Fruit fly (Drosophila melanogaster) whole organism, embryonic: Measurements from ENCODE around the gene CG3348.
A peak's percentile ranks its signal among the peaks of the same experiment; 100 is the strongest.

ENCODE experiments used
- Ada2b ChIP-seq: fragments of 200-800 bp; sonication (Bioruptor generic); IDR thresholded peaks from 2 replicates; pipeline ENCODE4 v1.3.6; 2022; ENCODE audit warnings: missing biosample characterization, missing genetic modification characterization
- BEAF-32 ChIP-seq: fragments of 200-800 bp; sonication (Bioruptor generic); optimal IDR thresholded peaks from 3 replicates; lab custom pipeline; 2017; ENCODE audit warnings: missing biosample characterization, missing genetic modification characterization, mild to moderate bottlenecking, moderate library complexity, missing genetic modification reagents
- Bteb2 ChIP-seq: fragments of 200-800 bp; sonication (Bioruptor generic); optimal IDR thresholded peaks from 2 replicates; lab custom pipeline; 2016; ENCODE audit warnings: missing biosample characterization, missing genetic modification characterization
- CG10147 ChIP-seq: fragments of 200-800 bp; sonication (Bioruptor generic); optimal IDR thresholded peaks from 2 replicates; lab custom pipeline; 2019; ENCODE audit warnings: missing biosample characterization, mild to moderate bottlenecking, missing genetic modification characterization, moderate library complexity
- CG10321 ChIP-seq: fragments of 200-800 bp; sonication (Bioruptor generic); IDR thresholded peaks from 2 replicates; pipeline ENCODE4 v1.3.6; 2022; ENCODE audit warnings: missing biosample characterization, missing genetic modification characterization
- CG10431 ChIP-seq: fragments of 200-800 bp; sonication (Bioruptor generic); optimal IDR thresholded peaks from 3 replicates; lab custom pipeline; 2018; ENCODE audit warnings: missing biosample characterization, mild to moderate bottlenecking, missing genetic modification characterization
- CG11085 ChIP-seq: fragments of 200-800 bp; sonication (Bioruptor generic); IDR thresholded peaks from 2 replicates; pipeline ENCODE4 v1.3.6; 2022; ENCODE audit warnings: missing biosample characterization, missing genetic modification characterization
- CG11093 ChIP-seq: fragments of 200-800 bp; sonication (Bioruptor generic); IDR thresholded peaks from 3 replicates; pipeline ENCODE4 v1.3.6; 2022; ENCODE audit warnings: missing biosample characterization, missing genetic modification characterization
- CG12155 ChIP-seq: fragments of 200-800 bp; sonication (Bioruptor generic); optimal IDR thresholded peaks from 3 replicates; lab custom pipeline; 2016; ENCODE audit warnings: missing biosample characterization, missing genetic modification characterization
- CG12219 ChIP-seq: fragments of 200-800 bp; sonication (Bioruptor generic); optimal IDR thresholded peaks from 3 replicates; lab custom pipeline; 2018; ENCODE audit warnings: missing biosample characterization, mild to moderate bottlenecking, missing genetic modification characterization
- CG14860 ChIP-seq: fragments of 200-800 bp; sonication (Bioruptor generic); IDR thresholded peaks from 3 replicates; pipeline ENCODE4 v1.3.6; 2022; ENCODE audit warnings: missing biosample characterization, missing genetic modification characterization; ENCODE audit not compliant: partially characterized antibody
- CG18619 ChIP-seq: fragments of 200-800 bp; sonication (Bioruptor generic); optimal IDR thresholded peaks from 3 replicates; lab custom pipeline; 2017; ENCODE audit warnings: missing biosample characterization, mild to moderate bottlenecking, missing genetic modification characterization
- CG2199 ChIP-seq: fragments of 200-800 bp; sonication (Bioruptor generic); IDR thresholded peaks from 3 replicates; pipeline ENCODE4 v1.3.6; 2022; ENCODE audit warnings: missing biosample characterization, missing genetic modification characterization
- CG2202 ChIP-seq: fragments of 200-800 bp; sonication (Bioruptor generic); optimal IDR thresholded peaks from 2 replicates; lab custom pipeline; 2018; ENCODE audit warnings: missing biosample characterization, mild to moderate bottlenecking, missing genetic modification characterization
- CG2678 ChIP-seq: fragments of 200-800 bp; sonication (Bioruptor generic); optimal IDR thresholded peaks from 3 replicates; lab custom pipeline; 2019; ENCODE audit warnings: missing biosample characterization, mild to moderate bottlenecking, missing genetic modification characterization, moderate library complexity
- CG31441 ChIP-seq: fragments of 200-800 bp; sonication (Bioruptor generic); IDR thresholded peaks from 2 replicates; pipeline ENCODE4 v1.3.6; 2022; ENCODE audit warnings: missing biosample characterization, missing genetic modification characterization
- CG32532 ChIP-seq: fragments of 200-800 bp; sonication (Bioruptor generic); IDR thresholded peaks from 2 replicates; pipeline ENCODE4 v1.3.6; 2022; ENCODE audit warnings: missing biosample characterization, missing genetic modification characterization
- CG3995 ChIP-seq: fragments of 200-800 bp; sonication (Bioruptor generic); optimal IDR thresholded peaks from 3 replicates; lab custom pipeline; 2016; ENCODE audit warnings: missing biosample characterization, missing genetic modification characterization
- CG4282 ChIP-seq: fragments of 200-800 bp; sonication (Bioruptor generic); optimal IDR thresholded peaks from 2 replicates; lab custom pipeline; 2016; ENCODE audit warnings: missing biosample characterization, missing genetic modification characterization
- CG4707 ChIP-seq: fragments of 200-800 bp; sonication (Bioruptor generic); optimal IDR thresholded peaks from 2 replicates; lab custom pipeline; 2018; ENCODE audit warnings: missing biosample characterization, mild to moderate bottlenecking, missing genetic modification characterization, moderate library complexity
- CG4730 ChIP-seq: fragments of 200-800 bp; sonication (Bioruptor generic); IDR thresholded peaks from 2 replicates; pipeline ENCODE4 v1.3.6; 2022; ENCODE audit warnings: missing biosample characterization, missing genetic modification characterization
- CG7839 ChIP-seq: fragments of 200-800 bp; sonication (Bioruptor generic); optimal IDR thresholded peaks from 3 replicates; lab custom pipeline; 2018; ENCODE audit warnings: missing biosample characterization, mild to moderate bottlenecking, missing genetic modification characterization, moderate library complexity
- CG8924 ChIP-seq: fragments of 200-800 bp; optimal IDR thresholded peaks from 3 replicates; lab custom pipeline; 2019; ENCODE audit warnings: missing biosample characterization, mild to moderate bottlenecking, missing genetic modification characterization, moderate library complexity
- CG9932 ChIP-seq: fragments of 200-800 bp; sonication (Bioruptor generic); IDR thresholded peaks from 2 replicates; pipeline ENCODE4 v1.3.6; 2022; ENCODE audit warnings: missing biosample characterization, missing genetic modification characterization
- CTCF ChIP-seq: fragments of 200-800 bp; sonication (Bioruptor generic); optimal IDR thresholded peaks from 2 replicates; lab custom pipeline; 2017; ENCODE audit warnings: missing biosample characterization, mild to moderate bottlenecking, missing genetic modification characterization, moderate library complexity
- GATAe ChIP-seq: fragments of 200-800 bp; sonication (Bioruptor generic); conservative IDR thresholded peaks from 2 replicates; pipeline ENCODE4 v1.3.6; 2022; ENCODE audit warnings: missing biosample characterization, missing genetic modification characterization
- Gsc ChIP-seq: fragments of 200-800 bp; sonication (Bioruptor generic); IDR thresholded peaks from 2 replicates; pipeline ENCODE4 v1.3.6; 2022; ENCODE audit warnings: missing biosample characterization, missing genetic modification characterization
- Gug ChIP-seq: fragments of 200-800 bp; sonication (Bioruptor generic); IDR thresholded peaks from 4 replicates; pipeline ENCODE4 v1.3.6; 2022; ENCODE audit warnings: missing biosample characterization, missing genetic modification characterization
- Kr ChIP-seq: fragments of 200-800 bp; sonication (Bioruptor generic); optimal IDR thresholded peaks from 2 replicates; lab custom pipeline; 2017; ENCODE audit warnings: missing biosample characterization, mild to moderate bottlenecking, missing genetic modification characterization
- NK7.1 ChIP-seq: fragments of 200-800 bp; sonication (Bioruptor generic); optimal IDR thresholded peaks from 3 replicates; lab custom pipeline; 2016; ENCODE audit warnings: missing biosample characterization, missing genetic modification characterization
- Side ChIP-seq: fragments of 200-800 bp; sonication (Bioruptor generic); optimal IDR thresholded peaks from 2 replicates; lab custom pipeline; 2016; ENCODE audit warnings: missing biosample characterization, missing genetic modification characterization
- Sry-β ChIP-seq: fragments of 200-800 bp; sonication (Bioruptor generic); optimal IDR thresholded peaks from 2 replicates; lab custom pipeline; 2018; ENCODE audit warnings: missing biosample characterization, mild to moderate bottlenecking, missing genetic modification characterization, moderate library complexity
- YL-1 ChIP-seq: fragments of 200-800 bp; sonication (Bioruptor generic); optimal IDR thresholded peaks from 3 replicates; lab custom pipeline; 2017; ENCODE audit warnings: missing biosample characterization, mild to moderate bottlenecking, missing genetic modification characterization
- bab2 ChIP-seq: fragments of 200-800 bp; sonication (Bioruptor generic); optimal IDR thresholded peaks from 2 replicates; lab custom pipeline; 2016; ENCODE audit warnings: missing biosample characterization, missing genetic modification characterization
- cato ChIP-seq: fragments of 200-800 bp; sonication (Bioruptor generic); optimal IDR thresholded peaks from 2 replicates; lab custom pipeline; 2016; ENCODE audit warnings: missing biosample characterization, missing genetic modification characterization, borderline replicate concordance
- chinmo ChIP-seq: fragments of 200-800 bp; sonication (Bioruptor generic); IDR thresholded peaks from 4 replicates; pipeline ENCODE4 v1.3.6; 2022; ENCODE audit warnings: missing biosample characterization, missing genetic modification characterization; ENCODE audit not compliant: partially characterized antibody
- chn ChIP-seq: fragments of 200-800 bp; sonication (Bioruptor generic); optimal IDR thresholded peaks from 2 replicates; lab custom pipeline; 2016; ENCODE audit warnings: missing biosample characterization, missing genetic modification characterization
- eve ChIP-seq, 2 experiments: fragments of >200 bp; optimal IDR thresholded peaks; 2 replicates each; lab custom pipeline; 2017; ENCODE audit warnings: missing biosample characterization in 2 of 2, missing genetic modification characterization in 2 of 2
- exex ChIP-seq: fragments of 200-800 bp; sonication (Bioruptor generic); optimal IDR thresholded peaks from 4 replicates; lab custom pipeline; 2018; ENCODE audit warnings: missing biosample characterization, mild to moderate bottlenecking, missing genetic modification characterization, moderate library complexity
- eyg ChIP-seq: fragments of 200-800 bp; sonication (Bioruptor generic); optimal IDR thresholded peaks from 3 replicates; lab custom pipeline; 2016; ENCODE audit warnings: missing biosample characterization, missing genetic modification characterization
- fd3F ChIP-seq: fragments of 200-800 bp; sonication (Bioruptor generic); optimal IDR thresholded peaks from 2 replicates; lab custom pipeline; 2018; ENCODE audit warnings: missing biosample characterization, mild to moderate bottlenecking, missing genetic modification characterization, moderate library complexity
- grn ChIP-seq: fragments of 200-800 bp; sonication (Bioruptor generic); optimal IDR thresholded peaks from 3 replicates; lab custom pipeline; 2017; ENCODE audit warnings: missing biosample characterization, missing genetic modification characterization
- hkb ChIP-seq, 2 experiments: fragments of 200-800 bp in 1 of 2; fragments of >200 bp in 1 of 2; sonication (Bioruptor generic) in 1 of 2; IDR thresholded peaks in 1 of 2; optimal IDR thresholded peaks in 1 of 2; 2 replicates each; pipeline versions ENCODE4 v1.3.6 to Lab custom; 2017 to 2022; ENCODE audit warnings: missing biosample characterization in 1 of 2, missing genetic modification characterization in 1 of 2
- jumu ChIP-seq: fragments of 200-800 bp; sonication (Bioruptor generic); optimal IDR thresholded peaks from 3 replicates; lab custom pipeline; 2016; ENCODE audit warnings: missing biosample characterization, missing genetic modification characterization
- mam ChIP-seq: fragments of 200-800 bp; sonication (Bioruptor generic); optimal IDR thresholded peaks from 3 replicates; lab custom pipeline; 2016; ENCODE audit warnings: missing biosample characterization, missing genetic modification characterization
- sd ChIP-seq: fragments of 200-800 bp; sonication (Bioruptor generic); optimal IDR thresholded peaks from 3 replicates; lab custom pipeline; 2018; ENCODE audit warnings: missing biosample characterization, mild to moderate bottlenecking, missing genetic modification characterization, moderate library complexity
- sug ChIP-seq: fragments of 200-800 bp; optimal IDR thresholded peaks from 2 replicates; lab custom pipeline; 2019; ENCODE audit warnings: missing biosample characterization, mild to moderate bottlenecking, missing genetic modification characterization, moderate library complexity
- zen2 ChIP-seq: fragments of 200-800 bp; sonication (Bioruptor generic); IDR thresholded peaks from 3 replicates; pipeline ENCODE4 v1.3.6; 2022; ENCODE audit warnings: missing biosample characterization, missing genetic modification characterization; ENCODE audit not compliant: partially characterized antibody
- zfh2 ChIP-seq: fragments of 200-800 bp; sonication (Bioruptor generic); optimal IDR thresholded peaks from 2 replicates; lab custom pipeline; 2016; ENCODE audit warnings: missing biosample characterization, missing genetic modification characterization

The CG3348 gene

dm6 chr3R:27281022-27281810 lies 10.8 kb downstream of the CG3348 start (continued):
- no peak for TF ChIP-seq Kr
- TF ChIP-seq zfh2, result peak; percentile 96
- TF ChIP-seq Bteb2 (GFP tag; lab: Kevin White, UChicago), result peak; percentile 91
- TF ChIP-seq fd3F, result peak; percentile 95
- TF ChIP-seq exex (tag; lab: Kevin White, UChicago), result peak; percentile 86
- peak; percentile 66 for TF ChIP-seq CTCF (GFP tag; lab: Kevin White, UChicago)
- TF ChIP-seq Gsc (GFP tag; lab: Robert Waterston, UW), result peak; percentile 84
- peak; percentile 82 for TF ChIP-seq GATAe (GFP tag; lab: Robert Waterston, UW)
- peak; percentile 63 for TF ChIP-seq CG14860 (GFP tag; lab: Robert Waterston, UW)
- TF ChIP-seq Sry-β (GFP tag; lab: Kevin White, UChicago), result peak; percentile 13
- peak; percentile 76 for TF ChIP-seq grn (GFP tag; lab: Kevin White, UChicago)
- TF ChIP-seq CG11093 (GFP tag; lab: Robert Waterston, UW), result peak; percentile 95
- peak; percentile 90 for TF ChIP-seq eyg (GFP tag; lab: Kevin White, UChicago)
- TF ChIP-seq bab2 (GFP tag; lab: Kevin White, UChicago), result peak; percentile 91
- TF ChIP-seq CG32532 (GFP tag; lab: Robert Waterston, UW), result peak; percentile 98
- TF ChIP-seq jumu (GFP tag; lab: Kevin White, UChicago), result peak; percentile 95
- TF ChIP-seq CG11085 (GFP tag; lab: Robert Waterston, UW), result peak; percentile 94
- TF ChIP-seq eve (GFP tag; optimal IDR thresholded peaks at IDR 0.05; lab: Kevin White, UChicago), result no peak
- peak; percentile 84 for TF ChIP-seq sug
- peak; percentile 97 for TF ChIP-seq CG7839
- TF ChIP-seq Gug (GFP tag; lab: Robert Waterston, UW), result peak; percentile 98
- TF ChIP-seq CG10431 (GFP tag; lab: Kevin White, UChicago), result peak; percentile 33
- TF ChIP-seq chinmo (GFP tag; lab: Robert Waterston, UW), result peak; percentile 88; the same call in 3 of the 4 replicates
- peak; percentile 96 for TF ChIP-seq mam (GFP tag; lab: Kevin White, UChicago)
- peak; percentile 88 for TF ChIP-seq CG4707 (GFP tag; lab: Kevin White, UChicago)
- TF ChIP-seq BEAF-32, result peak; percentile 27
- TF ChIP-seq Ada2b (GFP tag; lab: Robert Waterston, UW), result peak; percentile 98
- TF ChIP-seq CG2199 (GFP tag; lab: Robert Waterston, UW), result peak; percentile 96; the same call in 2 of the 3 replicates
- TF ChIP-seq chn, result peak; percentile 97
- TF ChIP-seq sd, result peak; percentile 90
- peak; percentile 82 for TF ChIP-seq CG31441
- peak; percentile 91 for TF ChIP-seq NK7.1
- peak; percentile 89 for TF ChIP-seq CG10147 (GFP tag; lab: Kevin White, UChicago)
- TF ChIP-seq CG18619 (GFP tag; lab: Kevin White, UChicago), result peak; percentile 96
- TF ChIP-seq CG2202, result peak; percentile 81
- peak; percentile 97 for TF ChIP-seq CG9932 (GFP tag; lab: Robert Waterston, UW)
- peak; percentile 97 for TF ChIP-seq CG12219 (GFP tag; lab: Kevin White, UChicago)
- peak; percentile 81 for TF ChIP-seq cato (GFP tag; lab: Kevin White, UChicago)
- TF ChIP-seq CG10321, result peak; percentile 74
- TF ChIP-seq zen2, result 0 out of 3 replicates have a peak, but pooled peaks have one; percentile 17
- peak; percentile 95 for TF ChIP-seq CG4730
- peak; percentile 75 for TF ChIP-seq CG3995 (GFP tag; lab: Kevin White, UChicago)
- TF ChIP-seq Side (GFP tag; lab: Kevin White, UChicago), result peak; percentile 95
- no peak for TF ChIP-seq hkb (optimal IDR thresholded peaks at IDR 0.05; lab: Kevin White, UChicago)
- peak; percentile 98 for TF ChIP-seq hkb (GFP tag; IDR thresholded peaks at IDR 0.05; lab: Robert Waterston, UW)
- peak; percentile 93 for TF ChIP-seq CG8924 (tag; lab: Kevin White, UChicago)
- peak; percentile 96 for TF ChIP-seq CG2678
- TF ChIP-seq YL-1, result peak; percentile 89
- peak; percentile 92 for TF ChIP-seq CG4282 (GFP tag; lab: Kevin White, UChicago)
- peak; percentile 98 for TF ChIP-seq CG12155 (GFP tag; lab: Kevin White, UChicago)
